Fruit fly (Drosophila melanogaster): Measurements from ENCODE around the gene CCT3.

The CCT3 gene

DNA sequence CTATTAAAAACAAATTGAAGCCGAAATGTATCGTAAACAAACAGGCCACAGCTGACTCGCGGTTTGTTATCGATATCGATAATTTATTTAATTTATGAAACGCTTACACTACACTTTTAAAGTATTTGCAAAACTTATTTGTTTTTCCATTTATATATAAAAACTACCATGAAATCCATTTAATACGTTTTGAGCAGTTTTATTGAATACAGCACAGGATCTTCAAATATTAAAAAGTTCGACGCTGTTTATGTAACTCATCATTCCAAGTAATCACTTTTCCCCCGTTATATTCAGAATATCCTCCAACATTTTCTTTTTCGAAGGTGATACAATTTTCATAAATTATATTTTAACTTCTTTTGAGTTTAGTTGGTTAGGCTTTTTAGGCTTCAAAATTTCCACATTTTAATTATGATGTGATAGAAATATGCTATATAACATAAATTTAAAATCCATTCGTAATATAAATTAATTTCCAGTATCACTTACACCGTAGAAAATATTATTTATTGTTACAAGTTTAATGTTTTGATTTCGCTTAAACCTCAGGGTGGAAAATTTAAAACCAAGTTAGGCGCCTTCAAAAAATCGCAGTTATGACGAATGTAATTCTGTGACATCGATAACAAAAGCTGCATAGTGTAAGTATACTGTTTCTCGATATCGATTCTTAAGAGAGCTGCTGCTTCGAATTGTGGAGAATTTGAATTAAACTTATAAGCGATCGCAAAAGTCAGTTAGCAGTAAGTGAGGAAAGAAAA is at the start of gene CCT3, which contains the start of gene CG10324:
CCT3 (plus strand) TSS at position 654 of the 764 bp plus-strand sequence.
CG10324 (minus strand) TSS at position 53 of the 764 bp plus-strand sequence.
- TF ChIP-seq dac (GFP tag; optimal IDR thresholded peaks at IDR 0.05) (no peak), CG1621 (tag; optimal IDR thresholded peaks at IDR 0.05) (no peak), CG32006 (GFP tag; optimal IDR thresholded peaks at IDR 0.05) (no peak), CG10631 (GFP tag; optimal IDR thresholded peaks at IDR 0.05) (no peak), CG6276 (GFP tag; optimal IDR thresholded peaks at IDR 0.05) (no peak), CG4318 (GFP tag; optimal IDR thresholded peaks at IDR 0.05) (no peak), CG16779 (tag; optimal IDR thresholded peaks at IDR 0.05) (no peak), CG8632 (GFP tag; optimal IDR thresholded peaks at IDR 0.05) (no peak), Eip93F (GFP tag; optimal IDR thresholded peaks at IDR 0.05) (no peak), Sox15 (GFP tag; optimal IDR thresholded peaks at IDR 0.05) (peak; percentile 59), lz (GFP tag; optimal IDR thresholded peaks at IDR 0.05) (peak; percentile 69), OdsH (GFP tag; optimal IDR thresholded peaks at IDR 0.05) (no peak), CG8319 (GFP tag; optimal IDR thresholded peaks at IDR 0.05) (no peak), CG6792 (GFP tag; optimal IDR thresholded peaks at IDR 0.05) (peak; percentile 49), ss (GFP tag; optimal IDR thresholded peaks at IDR 0.05) (peak in 1 of 2 experiments; percentile 0), CG15336 (GFP tag; IDR thresholded peaks at IDR 0.05) (peak; percentile 45), fkh (GFP tag; optimal IDR thresholded peaks at IDR 0.05) (peak; percentile 52), CG11294 (GFP tag; IDR thresholded peaks at IDR 0.05) (peak; percentile 49; the same call in 1 of the 2 replicates), CG9139 (GFP tag; optimal IDR thresholded peaks at IDR 0.05) (no peak), pdm3 (GFP tag; optimal IDR thresholded peaks at IDR 0.05) (no peak), CG34406 (GFP tag; optimal IDR thresholded peaks at IDR 0.05) (no peak), CG31627 (GFP tag; optimal IDR thresholded peaks at IDR 0.05) (peak; percentile 66), Eip75B (GFP tag; optimal IDR thresholded peaks at IDR 0.05) (no peak), CG8119 (GFP tag; IDR thresholded peaks at IDR 0.05) (peak; percentile 65; the same call in 2 of the 3 replicates), Hr39 (GFP tag; optimal IDR thresholded peaks at IDR 0.05) (no peak), fd59A (GFP tag; optimal IDR thresholded peaks at IDR 0.05) (no peak), cyc (GFP tag; optimal IDR thresholded peaks at IDR 0.05) (peak; percentile 62), CG10669 (GFP tag; optimal IDR thresholded peaks at IDR 0.05) (no peak), Hr38 (GFP tag; optimal IDR thresholded peaks at IDR 0.05) (no peak), Blimp-1 (GFP tag; optimal IDR thresholded peaks at IDR 0.05) (no peak), Smox (GFP tag; optimal IDR thresholded peaks at IDR 0.05) (no peak), net (GFP tag; optimal IDR thresholded peaks at IDR 0.05) (no peak), Lpt (GFP tag; optimal IDR thresholded peaks at IDR 0.05) (no peak), svp (GFP tag) (no peak), acj6 (GFP tag; optimal IDR thresholded peaks at IDR 0.05) (no peak), fd85E (GFP tag; optimal IDR thresholded peaks at IDR 0.05) (no peak), CG7368 (GFP tag; optimal IDR thresholded peaks at IDR 0.05) (no peak), Sox14 (GFP tag; optimal IDR thresholded peaks at IDR 0.05) (peak; percentile 60), CG6163 (GFP tag; IDR thresholded peaks at IDR 0.05) (no peak; the same call in 1 of the 3 replicates), Ets21C (GFP tag; optimal IDR thresholded peaks at IDR 0.05) (no peak), Gug (GFP tag; IDR thresholded peaks at IDR 0.05) (peak; percentile 56), CG3919 (GFP tag; optimal IDR thresholded peaks at IDR 0.05) (no peak), Hr4 (GFP tag; optimal IDR thresholded peaks at IDR 0.05) (no peak), dsx (GFP tag; optimal IDR thresholded peaks at IDR 0.05; ENCODE audit: poor library complexity, severe bottlenecking) (no peak), CG3032 (tag; optimal IDR thresholded peaks at IDR 0.05) (peak; percentile 77), achi (GFP tag; optimal IDR thresholded peaks at IDR 0.05) (no peak), eg (GFP tag; IDR thresholded peaks at IDR 0.05) (no peak; the same call in 2 of the 3 replicates), CG11902 (GFP tag; optimal IDR thresholded peaks at IDR 0.05) (peak; percentile 39), CG6854 (GFP tag; optimal IDR thresholded peaks at IDR 0.05) (no peak), salr (GFP tag; optimal IDR thresholded peaks at IDR 0.05) (no peak), Eip78C (GFP tag) (peak; percentile 91)

All from whole organism, prepupa.